Worm (Caenorhabditis elegans) whole organism, mixed stage, embryonic: ENCODE results near the gene nhr-247.

ENCODE experiments used
- lin-13 ChIP-seq: fragments of 150-350 bp; optimal IDR thresholded peaks from 2 replicates; lab custom pipeline; 2014; ENCODE audit warnings: missing biosample characterization, missing genetic modification characterization
- lin-32 ChIP-seq: fragments of 200-800 bp; sonication (Bioruptor generic); optimal IDR thresholded peaks from 2 replicates; lab custom pipeline; 2018; ENCODE audit warnings: mild to moderate bottlenecking, missing genetic modification characterization, missing compliant biosample characterization
- lsy-2 ChIP-seq: fragments of 150-350 bp; optimal IDR thresholded peaks from 2 replicates; lab custom pipeline; 2014; ENCODE audit warnings: missing biosample characterization, missing genetic modification characterization
- nhr-12 ChIP-seq: fragments of 150-350 bp; optimal IDR thresholded peaks from 2 replicates; lab custom pipeline; 2014; ENCODE audit warnings: missing biosample characterization, missing genetic modification characterization
- snpc-4 ChIP-seq: fragments of 150-350 bp; optimal IDR thresholded peaks from 2 replicates; lab custom pipeline; 2014; ENCODE audit warnings: missing biosample characterization, missing genetic modification characterization
- ztf-11 ChIP-seq: fragments of 150-350 bp; optimal IDR thresholded peaks from 2 replicates; lab custom pipeline; 2014; ENCODE audit warnings: missing biosample characterization, missing genetic modification characterization

ce11 chrV:15310780-15311179 lies 12.0 kb upstream of the nhr-247 start, which contains the start of gene irld-62:
- no peak for TF ChIP-seq snpc-4 (tag; lab: Kevin White, UChicago)
- no peak for TF ChIP-seq lin-32 (GFP tag; lab: Kevin White, UChicago)
- TF ChIP-seq nhr-12 (tag; lab: Kevin White, UChicago) = no peak
- TF ChIP-seq lin-13 (tag; lab: Kevin White, UChicago) = no peak
- TF ChIP-seq lsy-2 = no peak
- TF ChIP-seq ztf-11 (tag; lab: Kevin White, UChicago) = no peak
